Worm (Caenorhabditis elegans) whole organism, L4 larva: ENCODE data around the gene W07G4.5.

Experiments used
- ama-1 ChIP-seq: fragments of 150-350 bp; optimal IDR thresholded peaks from 2 replicates; lab custom pipeline; 2014; ENCODE audit warnings: inconsistent platforms, mixed read lengths
- daf-8 ChIP-seq: fragments of 200-800 bp; sonication (Bioruptor generic); IDR thresholded peaks from 2 replicates; pipeline ENCODE4 v1.3.6; 2022; ENCODE audit warnings: missing genetic modification characterization, missing compliant biosample characterization
- fkh-10 ChIP-seq: fragments of 150-350 bp; optimal IDR thresholded peaks from 2 replicates; lab custom pipeline; 2014; ENCODE audit warnings: missing biosample characterization, missing genetic modification reagents, missing genetic modification characterization
- jun-1 ChIP-seq: fragments of 150-350 bp; optimal IDR thresholded peaks from 2 replicates; lab custom pipeline; 2014; ENCODE audit warnings: missing biosample characterization, missing genetic modification reagents, missing genetic modification characterization
- lin-39 ChIP-seq: fragments of 150-350 bp; optimal IDR thresholded peaks from 2 replicates; lab custom pipeline; 2014; ENCODE audit warnings: missing biosample characterization, missing genetic modification reagents, missing genetic modification characterization
- lsy-2 ChIP-seq, 2 experiments: fragments of 150-350 bp in 1 of 2; sonication (generic microtip) in 1 of 2; optimal IDR thresholded peaks; 2 replicates each; lab custom pipeline; 2014 to 2017; ENCODE audit warnings: missing biosample characterization in 2 of 2, missing genetic modification characterization in 2 of 2
- mxl-3 ChIP-seq: fragments of 200-800 bp; sonication (Bioruptor generic); optimal IDR thresholded peaks from 2 replicates; lab custom pipeline; 2018; ENCODE audit warnings: mild to moderate bottlenecking, missing genetic modification characterization, missing compliant biosample characterization
- pha-4 ChIP-seq, 2 experiments: fragments of 150-350 bp in 1 of 2; fragments of 200-800 bp in 1 of 2; sonication (Bioruptor generic) in 1 of 2; IDR thresholded peaks in 1 of 2; optimal IDR thresholded peaks in 1 of 2; 2 replicates each; pipeline versions ENCODE4 v1.3.6 to Lab custom; 2014 to 2022; ENCODE audit warnings: missing genetic modification characterization in 2 of 2, missing genetic modification reagents in 2 of 2, missing biosample characterization in 1 of 2, missing compliant biosample characterization in 1 of 2
- pqm-1 ChIP-seq: sonication (generic microtip); optimal IDR thresholded peaks from 2 replicates; lab custom pipeline; 2017; ENCODE audit warnings: missing biosample characterization, missing genetic modification characterization
- skn-1 ChIP-seq: fragments of 150-350 bp; optimal IDR thresholded peaks from 2 replicates; lab custom pipeline; 2014; ENCODE audit warnings: missing biosample characterization, missing genetic modification characterization
- zfp-2 ChIP-seq: sonication (generic microtip); optimal IDR thresholded peaks from 2 replicates; lab custom pipeline; 2016; ENCODE audit warnings: mild to moderate bottlenecking, missing genetic modification characterization, missing compliant biosample characterization

ce11 chrV:13071052-13071451 lies 23.3 kb downstream of the W07G4.5 start, which contains the start of gene C34B4.3:
- no peak for TF ChIP-seq lsy-2 (tag; optimal IDR thresholded peaks at IDR 0.05; lab: Kevin White, UChicago)
- no peak for TF ChIP-seq mxl-3
- TF ChIP-seq pha-4 (GFP tag; IDR thresholded peaks at IDR 0.05; lab: Robert Waterston, UW) = no peak
- no peak for TF ChIP-seq pha-4 (tag; optimal IDR thresholded peaks at IDR 0.05; lab: Kevin White, UChicago)
- no peak for TF ChIP-seq jun-1 (tag; lab: Kevin White, UChicago)
- TF ChIP-seq lin-39 (tag; lab: Kevin White, UChicago) = no peak
- TF ChIP-seq daf-8 (GFP tag; lab: Robert Waterston, UW) = no peak
- no peak for TF ChIP-seq ama-1 (lab: Kevin White, UChicago)
- no peak for TF ChIP-seq skn-1 (tag; lab: Kevin White, UChicago)
- no peak for TF ChIP-seq zfp-2 (tag; lab: Kevin White, UChicago)
- no peak for TF ChIP-seq fkh-10 (GFP tag; lab: Kevin White, UChicago)
- TF ChIP-seq pqm-1 = no peak
